Worm (Caenorhabditis elegans) whole organism, L4 larva: ENCODE measurements around the gene ttr-16.

ENCODE experiments used
- ama-1 ChIP-seq: fragments of 150-350 bp; optimal IDR thresholded peaks from 2 replicates; lab custom pipeline; 2014; ENCODE audit warnings: inconsistent platforms, mixed read lengths
- nhr-111 ChIP-seq: fragments of 200-800 bp; sonication (Bioruptor generic); optimal IDR thresholded peaks from 2 replicates; lab custom pipeline; 2018; ENCODE audit warnings: mild to moderate bottlenecking, missing genetic modification characterization, missing compliant biosample characterization
- ztf-11 ChIP-seq: fragments of 150-350 bp; optimal IDR thresholded peaks from 2 replicates; lab custom pipeline; 2014; ENCODE audit warnings: missing biosample characterization, missing genetic modification characterization

DNA sequence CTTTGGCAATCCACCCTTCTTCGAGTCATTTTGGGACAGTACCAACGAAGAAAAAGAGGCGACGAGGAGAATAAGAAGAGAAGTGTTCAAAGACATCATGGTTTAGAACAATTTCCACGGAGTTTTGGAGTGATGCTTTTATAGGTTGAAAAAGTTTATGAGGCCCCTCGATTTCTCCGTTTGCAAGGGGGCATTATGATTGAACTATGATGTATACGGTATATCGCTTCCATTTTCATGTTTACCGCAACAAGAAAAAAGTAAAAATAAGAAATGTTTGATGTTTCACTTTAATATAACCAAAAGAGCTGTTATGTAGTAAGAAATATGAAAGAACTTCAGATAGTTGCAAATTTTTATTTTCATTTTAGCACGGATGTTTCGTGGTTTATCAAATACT is 37.4 kb upstream of the ttr-16 start, which contains the start of gene srlf-18:
- TF ChIP-seq ama-1 (lab: Kevin White, UChicago) (no peak), ztf-11 (tag; lab: Kevin White, UChicago) (no peak), nhr-111 (GFP tag; lab: Kevin White, UChicago) (no peak)
